Worm (Caenorhabditis elegans): ENCODE measurements around the gene F23D12.4.

Gene F23D12.4

DNA sequence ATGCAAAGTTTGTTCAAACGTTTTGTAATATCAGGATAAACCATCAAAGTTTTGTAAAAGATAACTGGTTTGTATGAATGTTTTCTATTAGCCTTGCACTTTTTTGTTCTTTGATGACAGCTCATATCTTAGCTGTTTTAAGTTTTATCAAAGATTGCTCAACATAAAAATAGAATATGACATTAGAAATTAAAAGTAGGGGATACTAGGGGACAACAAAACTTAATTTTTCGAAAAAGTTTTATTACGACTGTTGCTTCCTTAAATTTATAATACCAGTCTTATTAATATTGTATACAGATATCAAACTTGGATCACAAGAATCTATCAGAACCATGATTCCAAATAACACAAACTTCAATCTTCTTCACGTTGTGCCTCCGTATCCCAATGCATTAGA lies 51.0 kb downstream of the F23D12.4 start, which contains the start of gene ztf-14:
Gene ztf-14, plus strand, starts transcription at position 301 of the 400 bp plus-strand sequence.
- TF ChIP-seq fkh-10 (GFP tag; optimal IDR thresholded peaks at IDR 0.05) (no peak), dmd-9 (GFP tag; IDR thresholded peaks at IDR 0.05) (no peak), nhr-6 (tag; optimal IDR thresholded peaks at IDR 0.05) (no peak), F49E8.2 (tag; optimal IDR thresholded peaks at IDR 0.05; ENCODE audit: borderline replicate concordance) (no peak), lsy-2 (tag; optimal IDR thresholded peaks at IDR 0.05) (no peak), lin-13 (GFP tag; optimal IDR thresholded peaks at IDR 0.05) (no peak), unc-62 (GFP tag; optimal IDR thresholded peaks at IDR 0.05 in 1 of 2) (no peak), unc-62 (tag; optimal IDR thresholded peaks at IDR 0.05) (no peak), unc-39 (tag; optimal IDR thresholded peaks at IDR 0.05) (no peak), F10B5.3 (tag; optimal IDR thresholded peaks at IDR 0.05) (no peak), lir-3 (tag; optimal IDR thresholded peaks at IDR 0.05) (no peak), mes-2 (tag; optimal IDR thresholded peaks at IDR 0.05; ENCODE audit: poor library complexity, severe bottlenecking) (no peak), ceh-82 (tag; optimal IDR thresholded peaks at IDR 0.05) (no peak), Y48G9A.11 (GFP tag; IDR thresholded peaks at IDR 0.05) (no peak), tag-97 (GFP tag; IDR thresholded peaks at IDR 0.05) (no peak), daf-19 (GFP tag; conservative IDR thresholded peaks at IDR 0.05) (no peak), aly-2 (tag; optimal IDR thresholded peaks at IDR 0.05) (no peak)

Measured in whole organism, L4 larva.